Fruit fly (Drosophila melanogaster) whole organism, wandering third instar larva: Measurements from ENCODE around the gene CG12947.

Experiments
- Abd-B ChIP-seq: fragments of >200 bp; optimal IDR thresholded peaks from 2 replicates; lab custom pipeline; 2017; ENCODE audit warnings: missing biosample characterization, missing genetic modification characterization
- CG32264 ChIP-seq: fragments of 200-800 bp; sonication (Bioruptor generic); optimal IDR thresholded peaks from 2 replicates; lab custom pipeline; 2016; ENCODE audit warnings: missing biosample characterization, missing genetic modification characterization
- CG9705 ChIP-seq: fragments of 200-800 bp; sonication (Bioruptor generic); optimal IDR thresholded peaks from 2 replicates; lab custom pipeline; 2018; ENCODE audit warnings: missing biosample characterization, mild to moderate bottlenecking, missing genetic modification characterization
- CrebA ChIP-seq: fragments of 200-800 bp; sonication (Bioruptor generic); optimal IDR thresholded peaks from 2 replicates; lab custom pipeline; 2016; ENCODE audit warnings: missing biosample characterization, mild to moderate bottlenecking, missing genetic modification characterization, borderline replicate concordance
- Dfd ChIP-seq: fragments of >200 bp; optimal IDR thresholded peaks from 2 replicates; lab custom pipeline; 2017; ENCODE audit warnings: missing biosample characterization, missing genetic modification characterization
- Dif ChIP-seq: fragments of 200-275, 200-300 bp; sonication (Bioruptor generic); optimal IDR thresholded peaks from 2 replicates; lab custom pipeline; 2018; ENCODE audit warnings: missing biosample characterization, missing genetic modification characterization; ENCODE audit not compliant: partially characterized antibody
- GATAd ChIP-seq: sonication (Bioruptor generic); optimal IDR thresholded peaks from 2 replicates; lab custom pipeline; 2016; ENCODE audit warnings: missing biosample characterization, missing genetic modification characterization
- HLH106 ChIP-seq: fragments of 200-800 bp; optimal IDR thresholded peaks from 3 replicates; lab custom pipeline; 2019; ENCODE audit warnings: missing biosample characterization, mild to moderate bottlenecking, missing genetic modification characterization, moderate library complexity
- Hnf4 ChIP-seq: fragments of 200-800 bp; sonication (Bioruptor generic); optimal IDR thresholded peaks from 2 replicates; lab custom pipeline; 2016; ENCODE audit warnings: missing biosample characterization, mild to moderate bottlenecking, missing genetic modification characterization
- Hr78 ChIP-seq: fragments of >200 bp; optimal IDR thresholded peaks from 2 replicates; lab custom pipeline; 2017; ENCODE audit warnings: missing biosample characterization, missing genetic modification characterization
- Hr83 ChIP-seq: fragments of 200-300 bp; sonication (Bioruptor generic); optimal IDR thresholded peaks from 2 replicates; lab custom pipeline; 2016; ENCODE audit warnings: missing biosample characterization, mild to moderate bottlenecking, missing genetic modification characterization, moderate library complexity; ENCODE audit not compliant: poor library complexity, severe bottlenecking
- Jra ChIP-seq: sonication (Bioruptor generic); optimal IDR thresholded peaks from 2 replicates; lab custom pipeline; 2016; ENCODE audit warnings: missing biosample characterization, missing genetic modification characterization
- Mio ChIP-seq: sonication (Bioruptor generic); optimal IDR thresholded peaks from 2 replicates; lab custom pipeline; 2016; ENCODE audit warnings: missing biosample characterization, missing genetic modification characterization
- Myc ChIP-seq: fragments of >200 bp; optimal IDR thresholded peaks from 2 replicates; lab custom pipeline; 2017
- N ChIP-seq: fragments of >200 bp; optimal IDR thresholded peaks from 2 replicates; lab custom pipeline; 2018; ENCODE audit warnings: missing biosample characterization, missing external identifiers, missing genetic modification characterization
- OdsH ChIP-seq: fragments of 200-800 bp; sonication (Bioruptor generic); optimal IDR thresholded peaks from 2 replicates; lab custom pipeline; 2016; ENCODE audit warnings: missing biosample characterization, mild to moderate bottlenecking, missing genetic modification characterization
- Rel ChIP-seq, 2 experiments: fragments of 200-800 bp; sonication (Bioruptor generic) in 1 of 2; optimal IDR thresholded peaks; 2 replicates in 1 of 2; 3 replicates in 1 of 2; lab custom pipeline; 2016 to 2019; ENCODE audit warnings: mild to moderate bottlenecking in 2 of 2, missing biosample characterization in 2 of 2, missing genetic modification characterization in 2 of 2, moderate library complexity in 1 of 2
- Sp1 ChIP-seq: fragments of 200-800 bp; sonication (Bioruptor generic); optimal IDR thresholded peaks from 3 replicates; lab custom pipeline; 2019; ENCODE audit warnings: missing biosample characterization, mild to moderate bottlenecking, missing genetic modification characterization, moderate library complexity
- Vsx2 ChIP-seq: fragments of 200-300, 225-300 bp; sonication (Bioruptor generic); optimal IDR thresholded peaks from 2 replicates; lab custom pipeline; 2018; ENCODE audit warnings: missing biosample characterization, missing genetic modification characterization; ENCODE audit not compliant: partially characterized antibody
- br ChIP-seq: fragments of 200-800 bp; sonication (Bioruptor generic); optimal IDR thresholded peaks from 2 replicates; lab custom pipeline; 2016; ENCODE audit warnings: missing biosample characterization, missing genetic modification characterization
- brk ChIP-seq: fragments of 200-800 bp; sonication (Bioruptor generic); optimal IDR thresholded peaks from 2 replicates; lab custom pipeline; 2016; ENCODE audit warnings: missing biosample characterization, mild to moderate bottlenecking, missing genetic modification characterization
- dl ChIP-seq, 2 experiments: fragments of 175-275, 200-275 bp in 1 of 2; fragments of 200-275 bp in 1 of 2; sonication (Bioruptor generic); optimal IDR thresholded peaks; lab custom pipeline; 2018; ENCODE audit warnings: mild to moderate bottlenecking in 2 of 2, missing biosample characterization in 2 of 2, missing genetic modification characterization in 2 of 2, moderate library complexity in 2 of 2; ENCODE audit not compliant: partially characterized antibody in 2 of 2, insufficient read depth in 1 of 2
- dmrt93B ChIP-seq: fragments of 200-800 bp; sonication (Bioruptor generic); optimal IDR thresholded peaks from 2 replicates; lab custom pipeline; 2018; ENCODE audit warnings: missing biosample characterization, mild to moderate bottlenecking, missing genetic modification characterization
- dsf ChIP-seq: sonication (Bioruptor generic); optimal IDR thresholded peaks from 2 replicates; lab custom pipeline; 2016; ENCODE audit warnings: missing biosample characterization, missing genetic modification characterization, borderline replicate concordance
- ey ChIP-seq: fragments of 200-800 bp; sonication (Bioruptor generic); optimal IDR thresholded peaks from 2 replicates; lab custom pipeline; 2016; ENCODE audit warnings: missing biosample characterization, missing genetic modification characterization
- foxo ChIP-seq, 2 experiments: fragments of 200-800 bp; sonication (Bioruptor generic); optimal IDR thresholded peaks; 2 replicates in 1 of 2; 3 replicates in 1 of 2; lab custom pipeline; 2016 to 2017; ENCODE audit warnings: missing biosample characterization in 2 of 2, missing genetic modification characterization in 2 of 2
- fru ChIP-seq: fragments of 200-800 bp; sonication (Bioruptor generic); optimal IDR thresholded peaks from 3 replicates; lab custom pipeline; 2016; ENCODE audit warnings: missing biosample characterization, mild to moderate bottlenecking, missing genetic modification characterization
- h ChIP-seq: fragments of 200-800 bp; sonication (Bioruptor generic); optimal IDR thresholded peaks from 3 replicates; lab custom pipeline; 2016; ENCODE audit warnings: missing biosample characterization, mild to moderate bottlenecking, missing genetic modification characterization
- jim ChIP-seq: fragments of 175-275, 200-325 bp; sonication (Bioruptor generic); optimal IDR thresholded peaks from 2 replicates; lab custom pipeline; 2016; ENCODE audit warnings: missing biosample characterization, mild to moderate bottlenecking, missing genetic modification characterization
- lola ChIP-seq: fragments of >200 bp; optimal IDR thresholded peaks from 2 replicates; lab custom pipeline; 2017; ENCODE audit warnings: missing biosample characterization, missing genetic modification characterization
- pan ChIP-seq: fragments of >200 bp; optimal IDR thresholded peaks from 2 replicates; lab custom pipeline; 2017
- psq ChIP-seq: fragments of 200-800 bp; sonication (Bioruptor generic); optimal IDR thresholded peaks from 3 replicates; lab custom pipeline; 2017; ENCODE audit warnings: missing biosample characterization, mild to moderate bottlenecking, missing genetic modification characterization, moderate library complexity
- rgr ChIP-seq: fragments of 200-800 bp; sonication (Bioruptor generic); optimal IDR thresholded peaks from 3 replicates; lab custom pipeline; 2016; ENCODE audit warnings: missing biosample characterization, mild to moderate bottlenecking, missing genetic modification characterization
- sage ChIP-seq: fragments of 200-800 bp; sonication (Bioruptor generic); optimal IDR thresholded peaks from 2 replicates; lab custom pipeline; 2016; ENCODE audit warnings: missing biosample characterization, mild to moderate bottlenecking, missing genetic modification characterization
- sv ChIP-seq: fragments of 200-800 bp; sonication (Bioruptor generic); optimal IDR thresholded peaks from 3 replicates; lab custom pipeline; 2016; ENCODE audit warnings: missing biosample characterization, missing genetic modification characterization
- tai ChIP-seq: sonication (Bioruptor generic); optimal IDR thresholded peaks from 2 replicates; lab custom pipeline; 2016; ENCODE audit warnings: missing biosample characterization, missing genetic modification characterization
- usp ChIP-seq: fragments of >200 bp; optimal IDR thresholded peaks from 2 replicates; lab custom pipeline; 2017; ENCODE audit warnings: missing biosample characterization, missing genetic modification characterization
- woc ChIP-seq: sonication (Bioruptor generic); optimal IDR thresholded peaks from 2 replicates; lab custom pipeline; 2016; ENCODE audit warnings: missing biosample characterization, mild to moderate bottlenecking, missing genetic modification characterization

Gene CG12947

DNA sequence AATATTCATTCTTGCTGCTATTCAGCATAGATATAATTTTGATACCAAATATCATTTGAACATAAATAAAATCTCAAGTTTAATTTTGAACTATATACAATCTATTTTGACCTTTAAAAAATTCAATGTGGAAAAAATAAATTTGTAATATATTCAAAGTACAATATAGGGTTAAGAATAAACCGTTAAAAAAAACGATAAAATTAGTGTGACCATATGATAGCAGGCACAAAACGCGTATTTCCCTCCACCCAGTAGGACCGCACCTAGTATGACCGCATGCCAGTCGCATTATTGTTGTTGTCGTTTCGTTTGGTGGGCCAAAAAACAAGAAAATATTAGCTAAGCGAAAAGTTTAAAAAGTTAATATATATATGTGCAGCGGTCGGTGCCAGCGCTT lies 13.2 kb downstream of the CG12947 start, which contains the start of gene CG8516:
Gene CG8516 (plus strand): TSS at position 278 of the 400 bp plus-strand sequence.
- TF ChIP-seq dmrt93B (GFP tag; lab: Kevin White, UChicago) (no peak), Rel (GFP tag; optimal IDR thresholded peaks at IDR 0.05; lab: Kevin White, UChicago) (no peak), Rel (tag; optimal IDR thresholded peaks at IDR 0.05; lab: Kevin White, UChicago) (peak; percentile 41), dl (GFP tag; optimal IDR thresholded peaks at IDR 0.05; lab: Kevin White, UChicago; ENCODE audit: insufficient read depth in 1 of 2, partially characterized antibody in 2 of 2) (no peak), brk (GFP tag; lab: Kevin White, UChicago) (no peak), sage (GFP tag; lab: Kevin White, UChicago) (no peak), OdsH (GFP tag; lab: Kevin White, UChicago) (no peak), h (peak; percentile 29), HLH106 (tag; lab: Kevin White, UChicago) (peak; percentile 19), Dfd (no peak), dsf (GFP tag; lab: Kevin White, UChicago) (no peak), Abd-B (GFP tag; lab: Kevin White, UChicago) (no peak), Sp1 (GFP tag; lab: Kevin White, UChicago) (peak; percentile 11), tai (GFP tag; lab: Kevin White, UChicago) (no peak), fru (GFP tag; lab: Kevin White, UChicago) (no peak), CrebA (GFP tag; lab: Kevin White, UChicago) (no peak), Hr83 (GFP tag; lab: Kevin White, UChicago) (no peak), Vsx2 (GFP tag; lab: Kevin White, UChicago) (no peak), sv (GFP tag; lab: Kevin White, UChicago) (peak; percentile 11), Hr78 (GFP tag; lab: Kevin White, UChicago) (no peak), lola (GFP tag; lab: Kevin White, UChicago) (no peak), foxo (GFP tag; optimal IDR thresholded peaks at IDR 0.05; lab: Kevin White, UChicago) (peak in 1 of 2 experiments; percentile 29), usp (GFP tag; lab: Kevin White, UChicago) (no peak), GATAd (no peak), CG32264 (GFP tag; lab: Kevin White, UChicago) (no peak), woc (GFP tag; lab: Kevin White, UChicago) (peak; percentile 24), Mio (GFP tag; lab: Kevin White, UChicago) (no peak), psq (GFP tag; lab: Kevin White, UChicago) (no peak), Hnf4 (no peak), jim (GFP tag; lab: Kevin White, UChicago) (no peak), CG9705 (GFP tag; lab: Kevin White, UChicago) (no peak), ey (no peak), pan (no peak), Jra (GFP tag; lab: Kevin White, UChicago) (no peak), N (no peak), br (GFP tag; lab: Kevin White, UChicago) (no peak)

DNA sequence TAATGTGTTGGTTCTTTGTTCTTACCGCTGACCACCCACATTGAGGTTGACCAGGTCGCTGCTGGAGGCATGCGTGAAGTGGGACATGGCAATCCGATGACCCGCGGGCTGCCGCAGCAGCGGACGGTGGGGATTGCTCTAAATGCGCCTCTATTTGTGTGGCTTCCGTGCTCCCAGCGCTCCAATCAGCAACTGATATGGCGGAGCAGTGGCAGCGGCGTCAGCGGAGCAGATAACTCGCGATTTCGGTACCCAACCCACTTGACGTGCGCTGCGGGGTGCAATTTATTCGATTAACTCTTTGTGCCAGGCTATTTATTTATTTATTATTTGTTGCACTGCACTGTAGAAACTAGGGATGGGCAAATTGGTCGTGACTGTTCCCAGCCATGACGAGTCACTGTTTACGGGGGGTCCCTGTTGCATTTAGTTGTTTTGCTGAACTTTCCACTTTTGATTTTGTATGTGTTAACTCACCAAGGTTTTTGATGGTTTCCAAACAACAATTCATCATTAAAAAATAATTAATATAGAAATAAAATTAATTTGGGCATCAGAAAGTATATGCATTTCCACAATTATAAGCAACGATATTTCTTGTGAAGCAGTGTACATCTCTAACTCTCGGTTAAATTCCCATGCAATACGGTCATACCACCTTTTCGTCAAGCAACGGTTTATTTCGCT lies 20.9 kb downstream of the CG12947 start, which contains the start of the genes CG9467 and CG8526:
Gene CG9467 (minus strand): TSS at position 383 of the 687 bp plus-strand sequence.
Gene CG8526 (plus strand): TSS at position 637 of the 687 bp plus-strand sequence.
- peak; percentile 38 for TF ChIP-seq psq (GFP tag; lab: Kevin White, UChicago)
- no peak for TF ChIP-seq usp (GFP tag; lab: Kevin White, UChicago)
- peak; percentile 59 for TF ChIP-seq Sp1 (GFP tag; lab: Kevin White, UChicago)
- no peak for TF ChIP-seq dsf (GFP tag; lab: Kevin White, UChicago)
- TF ChIP-seq dmrt93B (GFP tag; lab: Kevin White, UChicago): no peak
- TF ChIP-seq Jra (GFP tag; lab: Kevin White, UChicago): peak; percentile 24
- TF ChIP-seq Dfd: no peak
- no peak for TF ChIP-seq brk (GFP tag; lab: Kevin White, UChicago)
- TF ChIP-seq lola (GFP tag; lab: Kevin White, UChicago): no peak
- no peak for TF ChIP-seq Vsx2 (GFP tag; lab: Kevin White, UChicago)
- TF ChIP-seq ey: peak; percentile 57
- TF ChIP-seq Hnf4: no peak
- no peak for TF ChIP-seq tai (GFP tag; lab: Kevin White, UChicago)
- TF ChIP-seq Dif: no peak
- TF ChIP-seq Myc (lab: Kevin White, UChicago): peak; percentile 55
- TF ChIP-seq N: no peak
- no peak for TF ChIP-seq br (GFP tag; lab: Kevin White, UChicago)
- TF ChIP-seq sage (GFP tag; lab: Kevin White, UChicago): no peak
- TF ChIP-seq Abd-B (GFP tag; lab: Kevin White, UChicago): no peak
- TF ChIP-seq foxo (GFP tag; optimal IDR thresholded peaks at IDR 0.05; lab: Kevin White, UChicago): peak in 1 of 2 experiments; percentile 79
- TF ChIP-seq CrebA (GFP tag; lab: Kevin White, UChicago): no peak
- TF ChIP-seq woc (GFP tag; lab: Kevin White, UChicago): peak; percentile 82
- peak; percentile 54 for TF ChIP-seq OdsH (GFP tag; lab: Kevin White, UChicago)
- no peak for TF ChIP-seq Hr78 (GFP tag; lab: Kevin White, UChicago)
- TF ChIP-seq Mio (GFP tag; lab: Kevin White, UChicago): no peak
- peak; percentile 74 for TF ChIP-seq rgr (GFP tag; lab: Kevin White, UChicago)
- peak; percentile 82 for TF ChIP-seq HLH106 (tag; lab: Kevin White, UChicago)
- TF ChIP-seq pan: no peak
- no peak for TF ChIP-seq Hr83 (GFP tag; lab: Kevin White, UChicago)
- TF ChIP-seq sv (GFP tag; lab: Kevin White, UChicago): peak; percentile 56
- TF ChIP-seq h: peak; percentile 69
- no peak for TF ChIP-seq dl (GFP tag; optimal IDR thresholded peaks at IDR 0.05; lab: Kevin White, UChicago; ENCODE audit: insufficient read depth in 1 of 2, partially characterized antibody in 2 of 2)
- TF ChIP-seq jim (GFP tag; lab: Kevin White, UChicago): no peak
- no peak for TF ChIP-seq GATAd
- no peak for TF ChIP-seq CG32264 (GFP tag; lab: Kevin White, UChicago)
- TF ChIP-seq fru (GFP tag; lab: Kevin White, UChicago): peak; percentile 55
- TF ChIP-seq Rel (GFP tag; optimal IDR thresholded peaks at IDR 0.05; lab: Kevin White, UChicago): no peak
- peak; percentile 64 for TF ChIP-seq Rel (tag; optimal IDR thresholded peaks at IDR 0.05; lab: Kevin White, UChicago)
- peak; percentile 60 for TF ChIP-seq CG9705 (GFP tag; lab: Kevin White, UChicago)
